Worm (Caenorhabditis elegans): Measurements from ENCODE around the gene pals-26.

pals-26 gene

ce11 chrIII:4349799-4350198 is 25.2 kb upstream of the pals-26 start, which contains the start of gene B0285.6:
Gene B0285.6 (plus strand): TSS chrIII:4350099.
- TF ChIP-seq ceh-40 (GFP tag; IDR thresholded peaks at IDR 0.05): no peak
- TF ChIP-seq hrde-1 (tag; optimal IDR thresholded peaks at IDR 0.05; ENCODE audit: borderline replicate concordance): no peak
- TF ChIP-seq ekl-4 (GFP tag; IDR thresholded peaks at IDR 0.05): no peak
- TF ChIP-seq ceh-79 (tag; optimal IDR thresholded peaks at IDR 0.05): no peak
- TF ChIP-seq xnd-1 (tag; optimal IDR thresholded peaks at IDR 0.05): no peak
- no peak for TF ChIP-seq pbrm-1 (GFP tag; IDR thresholded peaks at IDR 0.05)
- TF ChIP-seq hmg-1.2 (GFP tag; IDR thresholded peaks at IDR 0.05): no peak
- TF ChIP-seq rcor-1 (GFP tag; IDR thresholded peaks at IDR 0.05): no peak
- TF ChIP-seq rpc-1 (optimal IDR thresholded peaks at IDR 0.05): no peak
- no peak for TF ChIP-seq rpc-1 (tag; optimal IDR thresholded peaks at IDR 0.05)
- TF ChIP-seq dpff-1 (tag; optimal IDR thresholded peaks at IDR 0.05): no peak
- no peak for TF ChIP-seq lag-1 (GFP tag; IDR thresholded peaks at IDR 0.05)
- no peak for TF ChIP-seq Y67H2A.10 (GFP tag; conservative IDR thresholded peaks at IDR 0.05)
- TF ChIP-seq gei-17 (GFP tag; optimal IDR thresholded peaks at IDR 0.05): no peak
- TF ChIP-seq aptf-3 (GFP tag; IDR thresholded peaks at IDR 0.05): no peak
- no peak for TF ChIP-seq bed-1 (GFP tag; IDR thresholded peaks at IDR 0.05)
- no peak for TF ChIP-seq F22D6.2 (tag; optimal IDR thresholded peaks at IDR 0.05)
- no peak for TF ChIP-seq dpl-1 (GFP tag; optimal IDR thresholded peaks at IDR 0.05)
- TF ChIP-seq tbp1 (GFP tag; optimal IDR thresholded peaks at IDR 0.05): no peak
- TF ChIP-seq snpc-3.4 (tag; optimal IDR thresholded peaks at IDR 0.05): no peak

- TF ChIP-seq tlf-1 (GFP tag; optimal IDR thresholded peaks at IDR 0.05) (no peak), ZK185.1 (tag; optimal IDR thresholded peaks at IDR 0.05; ENCODE audit: poor library complexity, severe bottlenecking) (no peak), pha-4 (tag; optimal IDR thresholded peaks at IDR 0.05) (no peak), F22D6.2 (tag; optimal IDR thresholded peaks at IDR 0.05) (no peak), rpc-1 (optimal IDR thresholded peaks at IDR 0.05) (no peak), rpc-1 (tag; optimal IDR thresholded peaks at IDR 0.05) (no peak), ztf-25 (GFP tag; IDR thresholded peaks at IDR 0.05) (no peak)
These were observed 18.6 kb upstream of the pals-26 start, which contains the start of gene mnp-1 for ce11 chrIII:4356384-4356783. Gene mnp-1 (plus strand): TSS chrIII:4356594.

ce11 chrIII:4357438-4357837 is 17.5 kb upstream of the pals-26 start:
- TF ChIP-seq F10E7.11 (tag; optimal IDR thresholded peaks at IDR 0.05) (no peak), cebp-2 (GFP tag; IDR thresholded peaks at IDR 0.05) (no peak), lag-1 (GFP tag; IDR thresholded peaks at IDR 0.05) (no peak), nhr-80 (tag; optimal IDR thresholded peaks at IDR 0.05) (peak; percentile 34), ceh-40 (GFP tag; IDR thresholded peaks at IDR 0.05) (no peak), him-1 (tag; optimal IDR thresholded peaks at IDR 0.05) (no peak)

- TF ChIP-seq ceh-100 (GFP tag; IDR thresholded peaks at IDR 0.05) (no peak), snpc-1.1 (tag; optimal IDR thresholded peaks at IDR 0.05; ENCODE audit: insufficient read depth) (no peak), nfyb-1 (GFP tag; IDR thresholded peaks at IDR 0.05) (no peak), snpc-3.4 (tag; optimal IDR thresholded peaks at IDR 0.05) (no peak), K11D2.4 (GFP tag; IDR thresholded peaks at IDR 0.05) (no peak), cebp-2 (GFP tag; IDR thresholded peaks at IDR 0.05) (no peak), sptf-2 (GFP tag; optimal IDR thresholded peaks at IDR 0.05) (no peak), fkh-3 (tag; optimal IDR thresholded peaks at IDR 0.05) (no peak)
These were observed 16.6 kb upstream of the pals-26 start for ce11 chrIII:4358345-4358744.

Measured in whole organism, young adult.